Fruit fly (Drosophila melanogaster): ENCODE measurements around the gene CG43155.

The CG43155 gene

DNA sequence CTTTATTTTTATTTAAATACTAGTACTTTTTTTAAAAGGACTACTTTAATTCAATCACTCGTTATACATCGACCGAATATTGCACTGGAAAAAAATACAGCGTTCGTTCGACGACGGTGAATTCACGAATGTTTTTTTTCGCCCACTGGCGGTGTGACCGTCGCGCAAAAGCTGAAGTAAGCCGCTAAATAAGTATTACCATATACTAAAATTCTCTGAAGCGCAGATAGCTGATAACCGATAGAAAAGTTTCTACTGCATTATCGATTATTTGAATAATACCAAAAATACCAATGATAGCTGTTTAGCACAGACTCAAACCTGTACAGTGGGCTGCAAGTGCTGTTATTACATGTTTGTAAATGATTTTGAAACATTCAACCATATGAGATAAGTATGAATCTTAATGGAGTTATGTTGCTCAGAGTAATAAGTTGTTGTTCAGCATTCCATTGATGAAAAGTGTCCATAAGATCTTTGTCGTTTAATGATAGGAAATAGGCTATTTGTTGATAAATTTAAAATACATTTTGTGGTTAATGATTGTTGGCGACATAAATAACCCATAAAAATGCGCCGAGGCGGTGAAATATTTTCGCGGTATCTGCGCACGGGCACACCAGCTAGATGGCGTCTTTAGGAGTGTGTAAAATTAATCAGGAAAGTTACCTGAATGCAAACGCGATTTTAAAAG, 5.2 kb upstream of the CG43155 start, which contains the start of the genes Evi5 and HP5 (continued):
- no peak for TF ChIP-seq Tbp (GFP tag; optimal IDR thresholded peaks at IDR 0.05)
- 0 out of 3 replicates have a peak, but pooled peaks have one; percentile 21 for TF ChIP-seq CG11695 (GFP tag; IDR thresholded peaks at IDR 0.05)
- peak; percentile 36 for TF ChIP-seq lab (GFP tag; optimal IDR thresholded peaks at IDR 0.05)
- TF ChIP-seq Rfx (GFP tag; IDR thresholded peaks at IDR 0.05) = peak; percentile 81
- no peak for TF ChIP-seq CG14965 (GFP tag; optimal IDR thresholded peaks at IDR 0.05; ENCODE audit: borderline replicate concordance)
- no peak for TF ChIP-seq ato (GFP tag; IDR thresholded peaks at IDR 0.05; ENCODE audit: partially characterized antibody)
- peak; percentile 72 for TF ChIP-seq Hmr (GFP tag; optimal IDR thresholded peaks at IDR 0.05)
- TF ChIP-seq CG6854 (GFP tag; optimal IDR thresholded peaks at IDR 0.05) = peak; percentile 43
- peak; percentile 63 for TF ChIP-seq CG11504 (tag; optimal IDR thresholded peaks at IDR 0.05)
- peak; percentile 81 for TF ChIP-seq pzg (GFP tag; optimal IDR thresholded peaks at IDR 0.05)
- peak; percentile 68 for TF ChIP-seq CG6689 (GFP tag; IDR thresholded peaks at IDR 0.05)
- no peak for TF ChIP-seq sim (GFP tag; IDR thresholded peaks at IDR 0.05)
- TF ChIP-seq CG10462 (GFP tag; optimal IDR thresholded peaks at IDR 0.05) = no peak
- peak; percentile 41 for TF ChIP-seq fu2 (GFP tag; optimal IDR thresholded peaks at IDR 0.05)
- peak; percentile 74 for TF ChIP-seq Dref (GFP tag; IDR thresholded peaks at IDR 0.05)
- peak; percentile 20 for TF ChIP-seq trem (tag; optimal IDR thresholded peaks at IDR 0.05)
- TF ChIP-seq CG1603 (tag; optimal IDR thresholded peaks at IDR 0.05) = peak; percentile 60
- no peak for TF ChIP-seq nerfin-1 (tag; optimal IDR thresholded peaks at IDR 0.05)
- no peak for TF ChIP-seq ewg (GFP tag; optimal IDR thresholded peaks at IDR 0.05)
- TF ChIP-seq usp (GFP tag; optimal IDR thresholded peaks at IDR 0.05) = no peak
- no peak for TF ChIP-seq z (GFP tag; IDR thresholded peaks at IDR 0.05)
- TF ChIP-seq Gsc (GFP tag; IDR thresholded peaks at IDR 0.05) = peak; percentile 24; the same call in 1 of the 2 replicates
- TF ChIP-seq CG9817 (tag; optimal IDR thresholded peaks at IDR 0.05) = peak; percentile 48
- no peak for TF ChIP-seq CrebB (tag; optimal IDR thresholded peaks at IDR 0.05)
- no peak for TF ChIP-seq ems (GFP tag; optimal IDR thresholded peaks at IDR 0.05)
- TF ChIP-seq CG2712 (tag; optimal IDR thresholded peaks at IDR 0.05) = peak; percentile 51
- no peak for TF ChIP-seq jing (GFP tag; optimal IDR thresholded peaks at IDR 0.05)
- peak; percentile 27 for TF ChIP-seq CG7786 (GFP tag; optimal IDR thresholded peaks at IDR 0.05)
- TF ChIP-seq Rx (GFP tag; IDR thresholded peaks at IDR 0.05) = peak; percentile 41
- no peak for TF ChIP-seq chm (GFP tag; IDR thresholded peaks at IDR 0.05)
- TF ChIP-seq sisA (GFP tag; IDR thresholded peaks at IDR 0.05) = peak; percentile 73
- TF ChIP-seq Poxn (GFP tag; IDR thresholded peaks at IDR 0.05) = no peak
- TF ChIP-seq CHES-1-like (GFP tag; optimal IDR thresholded peaks at IDR 0.05) = peak; percentile 54
- TF ChIP-seq Side (GFP tag; optimal IDR thresholded peaks at IDR 0.05) = peak; percentile 5
- peak; percentile 53; the same call in 1 of the 3 replicates for TF ChIP-seq ase (GFP tag; IDR thresholded peaks at IDR 0.05)
- TF ChIP-seq otp (GFP tag; IDR thresholded peaks at IDR 0.05) = 0 out of 3 replicates have a peak, but pooled peaks have one; percentile 22
- peak; percentile 31 for TF ChIP-seq bab2 (GFP tag; optimal IDR thresholded peaks at IDR 0.05)
- TF ChIP-seq CG3838 (GFP tag; optimal IDR thresholded peaks at IDR 0.05) = no peak
- peak; percentile 71 for TF ChIP-seq CG30403 (GFP tag; optimal IDR thresholded peaks at IDR 0.05)
- no peak for TF ChIP-seq da (GFP tag; optimal IDR thresholded peaks at IDR 0.05)
- TF ChIP-seq CG18599 (GFP tag; optimal IDR thresholded peaks at IDR 0.05) = no peak
- no peak for TF ChIP-seq hb (GFP tag; IDR thresholded peaks at IDR 0.05; ENCODE audit: partially characterized antibody)
- peak; percentile 40 for TF ChIP-seq Lhr (GFP tag; optimal IDR thresholded peaks at IDR 0.05)
- no peak for TF ChIP-seq CG9876 (GFP tag; optimal IDR thresholded peaks at IDR 0.05)
- TF ChIP-seq CG2889 (GFP tag; IDR thresholded peaks at IDR 0.05) = no peak
- TF ChIP-seq sima (GFP tag; optimal IDR thresholded peaks at IDR 0.05) = no peak
- 0 out of 2 replicates have a peak, but pooled peaks have one; percentile 46 for TF ChIP-seq CG42726 (GFP tag; IDR thresholded peaks at IDR 0.05; ENCODE audit: partially characterized antibody)
- no peak for TF ChIP-seq Hey (tag; optimal IDR thresholded peaks at IDR 0.05)
- no peak for TF ChIP-seq Mes4 (GFP tag; optimal IDR thresholded peaks at IDR 0.05)
- peak; percentile 82 for TF ChIP-seq Gug (GFP tag; IDR thresholded peaks at IDR 0.05)
